Worm (Caenorhabditis elegans) whole organism, L4 larva: Measurements from ENCODE around the gene col-176.

Experiments used
- Y105C5A.15 ChIP-seq: fragments of 200-800 bp; sonication (Bioruptor generic); IDR thresholded peaks from 2 replicates; pipeline ENCODE4 v1.3.6; 2022; ENCODE audit warnings: missing genetic modification characterization, missing compliant biosample characterization
- ceh-32 ChIP-seq: sonication (generic microtip); optimal IDR thresholded peaks from 2 replicates; lab custom pipeline; 2016; ENCODE audit warnings: mild to moderate bottlenecking, missing genetic modification characterization, missing compliant biosample characterization; ENCODE audit not compliant: poor library complexity
- daf-16 ChIP-seq, 3 experiments: sonication (generic microtip); optimal IDR thresholded peaks; 2 replicates each; lab custom pipeline; 2016 to 2017; ENCODE audit warnings: missing genetic modification characterization in 3 of 3, missing genetic modification reagents in 3 of 3, mild to moderate bottlenecking in 2 of 3, missing compliant biosample characterization in 2 of 3, missing biosample characterization in 1 of 3, moderate library complexity in 1 of 3
- nhr-48 ChIP-seq: sonication (generic microtip); optimal IDR thresholded peaks from 2 replicates; lab custom pipeline; 2016; ENCODE audit warnings: mild to moderate bottlenecking, missing genetic modification characterization, missing compliant biosample characterization
- tra-1 ChIP-seq: fragments of 200-800 bp; sonication (Bioruptor generic); IDR thresholded peaks from 2 replicates; pipeline ENCODE4 v1.3.6; 2022; ENCODE audit warnings: missing genetic modification reagents, missing genetic modification characterization, missing compliant biosample characterization

Gene col-176

DNA sequence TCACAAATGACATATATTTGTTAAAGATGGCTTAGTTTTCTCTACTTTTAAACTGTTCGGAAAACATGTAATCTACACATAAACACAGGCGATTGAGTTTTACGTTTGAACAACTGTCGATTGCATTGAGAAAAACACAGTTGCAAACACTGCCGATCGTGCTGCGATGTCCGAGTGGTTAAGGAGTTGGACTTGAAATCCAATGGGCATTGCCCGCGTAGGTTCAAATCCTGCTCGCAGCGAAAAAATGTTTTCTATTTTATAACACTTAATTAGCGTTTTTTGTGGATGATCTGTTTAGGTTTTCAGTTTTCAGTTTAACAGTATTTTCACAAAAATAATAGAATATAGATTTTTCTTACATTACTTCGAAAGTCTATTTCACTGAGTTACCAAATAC lies 46.9 kb downstream of the col-176 start (continued):
- TF ChIP-seq tra-1 (GFP tag; lab: Robert Waterston, UW): 0 out of 2 replicates have a peak, but pooled peaks have one; percentile 43
- peak; percentile 9 to 69 for TF ChIP-seq daf-16 (GFP tag; optimal IDR thresholded peaks at IDR 0.05; lab: Kevin White, UChicago)
- TF ChIP-seq daf-16 (tag; optimal IDR thresholded peaks at IDR 0.05; lab: Kevin White, UChicago): peak; percentile 67
- TF ChIP-seq ceh-32 (tag; lab: Kevin White, UChicago): no peak
- TF ChIP-seq nhr-48 (tag; lab: Kevin White, UChicago): peak; percentile 37
- TF ChIP-seq Y105C5A.15 (GFP tag; lab: Robert Waterston, UW): 0 out of 2 replicates have a peak, but pooled peaks have one; percentile 38
